Worm (Caenorhabditis elegans): ENCODE results near the gene mut-14.

mut-14 gene

ce11 chrV:5695635-5696034 is 35.1 kb upstream of the mut-14 start (continued):
- TF ChIP-seq fkh-10 (GFP tag; optimal IDR thresholded peaks at IDR 0.05) = no peak
- TF ChIP-seq nhr-19 (GFP tag; conservative IDR thresholded peaks at IDR 0.05) = no peak
- TF ChIP-seq nhr-12 (tag; optimal IDR thresholded peaks at IDR 0.05) = no peak
- no peak for TF ChIP-seq ceh-90 (tag; optimal IDR thresholded peaks at IDR 0.05)
- TF ChIP-seq efl-3 (GFP tag; optimal IDR thresholded peaks at IDR 0.05) = no peak
- no peak for TF ChIP-seq unc-62 (GFP tag; optimal IDR thresholded peaks at IDR 0.05)
- no peak for TF ChIP-seq sptf-1 (tag; optimal IDR thresholded peaks at IDR 0.05)
- no peak for TF ChIP-seq pqm-1 (tag; optimal IDR thresholded peaks at IDR 0.05)
- no peak for TF ChIP-seq unc-130 (tag; optimal IDR thresholded peaks at IDR 0.05)
- no peak for TF ChIP-seq hlh-4 (tag; optimal IDR thresholded peaks at IDR 0.05)
- no peak for TF ChIP-seq lin-15B (tag; optimal IDR thresholded peaks at IDR 0.05)
- no peak for TF ChIP-seq sup-37 (GFP tag; optimal IDR thresholded peaks at IDR 0.05)
- TF ChIP-seq hlh-17 (GFP tag; optimal IDR thresholded peaks at IDR 0.05; ENCODE audit: borderline replicate concordance) = no peak
- TF ChIP-seq skn-1 (tag; optimal IDR thresholded peaks at IDR 0.05) = no peak

- TF ChIP-seq elt-2 (tag; optimal IDR thresholded peaks at IDR 0.05) = no peak
- no peak for TF ChIP-seq fkh-4 (tag; optimal IDR thresholded peaks at IDR 0.05; ENCODE audit: borderline replicate concordance)
- no peak for TF ChIP-seq zip-4 (GFP tag; optimal IDR thresholded peaks at IDR 0.05)
- no peak for TF ChIP-seq efl-3 (GFP tag; optimal IDR thresholded peaks at IDR 0.05)
- peak; percentile 94 for TF ChIP-seq nhr-85 (tag)
- TF ChIP-seq nhr-237 (tag; optimal IDR thresholded peaks at IDR 0.05) = no peak
- TF ChIP-seq unc-130 (tag; optimal IDR thresholded peaks at IDR 0.05) = peak; percentile 79
- peak; percentile 77 for TF ChIP-seq nhr-20 (tag; optimal IDR thresholded peaks at IDR 0.05)
- TF ChIP-seq efl-1 (optimal IDR thresholded peaks at IDR 0.05) = no peak
- TF ChIP-seq efl-1 (GFP tag; optimal IDR thresholded peaks at IDR 0.05 in 1 of 2) = peak in 1 of 2 experiments; percentile 66
- no peak for TF ChIP-seq unc-98 (GFP tag; IDR thresholded peaks at IDR 0.05)
- peak in 1 of 2 experiments; percentile 47 for TF ChIP-seq mdl-1 (tag; optimal IDR thresholded peaks at IDR 0.05)
- peak; percentile 88 for TF ChIP-seq blmp-1 (tag; optimal IDR thresholded peaks at IDR 0.05)
- TF ChIP-seq nhr-19 (GFP tag; conservative IDR thresholded peaks at IDR 0.05) = peak; percentile 51
- TF ChIP-seq nhr-90 (tag; optimal IDR thresholded peaks at IDR 0.05; ENCODE audit: poor library complexity) = peak; percentile 56
- no peak for TF ChIP-seq mep-1 (tag; optimal IDR thresholded peaks at IDR 0.05)
- peak in 1 of 2 experiments; percentile 38 for TF ChIP-seq lsy-2 (tag; optimal IDR thresholded peaks at IDR 0.05)
- peak; percentile 15 for TF ChIP-seq nhr-47 (tag; optimal IDR thresholded peaks at IDR 0.05)
- TF ChIP-seq lin-14 (GFP tag; optimal IDR thresholded peaks at IDR 0.05) = peak; percentile 70
- peak; percentile 52 for TF ChIP-seq snu-23 (GFP tag; optimal IDR thresholded peaks at IDR 0.05)
- no peak for TF ChIP-seq unc-30 (tag; optimal IDR thresholded peaks at IDR 0.05)
- no peak for TF ChIP-seq fos-1 (tag; optimal IDR thresholded peaks at IDR 0.05)
- peak; percentile 59 for TF ChIP-seq grh-1 (GFP tag; IDR thresholded peaks at IDR 0.05)
- TF ChIP-seq tbx-2 (tag; optimal IDR thresholded peaks at IDR 0.05) = peak; percentile 43
- TF ChIP-seq elt-3 (tag; optimal IDR thresholded peaks at IDR 0.05) = peak; percentile 50 to 97 (median 68)
- no peak for TF ChIP-seq sup-37 (GFP tag; optimal IDR thresholded peaks at IDR 0.05)
- TF ChIP-seq nhr-71 (tag; optimal IDR thresholded peaks at IDR 0.05) = peak; percentile 65
Observed at ce11 chrV:5693595-5693994, 33.1 kb upstream of the mut-14 start.

ce11 chrV:5691665-5692407 is 31.3 kb upstream of the mut-14 start, which contains the start of gene F25B4.8:
Gene F25B4.8, minus strand, starts transcription at chrV:5691715.
- TF ChIP-seq unc-86 (tag; optimal IDR thresholded peaks at IDR 0.05) = no peak
- no peak for TF ChIP-seq fkh-8 (tag; optimal IDR thresholded peaks at IDR 0.05)
- TF ChIP-seq efl-1 (optimal IDR thresholded peaks at IDR 0.05) = no peak
- peak in 1 of 2 experiments; percentile 84 for TF ChIP-seq efl-1 (GFP tag; optimal IDR thresholded peaks at IDR 0.05 in 1 of 2)
- no peak for TF ChIP-seq alr-1 (tag; optimal IDR thresholded peaks at IDR 0.05; ENCODE audit: borderline replicate concordance)
- TF ChIP-seq skn-1 (tag; optimal IDR thresholded peaks at IDR 0.05) = no peak
- no peak for TF ChIP-seq lsy-2 (tag; optimal IDR thresholded peaks at IDR 0.05)
- TF ChIP-seq elt-3 (tag; optimal IDR thresholded peaks at IDR 0.05) = peak in 2 of 6 experiments; percentile 20 to 46
- no peak for TF ChIP-seq sox-4 (tag; optimal IDR thresholded peaks at IDR 0.05)
- TF ChIP-seq dsc-1 (tag; optimal IDR thresholded peaks at IDR 0.05) = no peak
- TF ChIP-seq pag-3 (tag; optimal IDR thresholded peaks at IDR 0.05; ENCODE audit: borderline replicate concordance, insufficient read depth) = no peak
- no peak for TF ChIP-seq xbp-1 (tag; optimal IDR thresholded peaks at IDR 0.05)
- TF ChIP-seq zag-1 (tag; optimal IDR thresholded peaks at IDR 0.05) = no peak
- TF ChIP-seq blmp-1 (tag; optimal IDR thresholded peaks at IDR 0.05) = peak; percentile 35
- no peak for TF ChIP-seq egl-13 (tag; optimal IDR thresholded peaks at IDR 0.05)
- TF ChIP-seq nhr-20 (tag; optimal IDR thresholded peaks at IDR 0.05) = no peak
- no peak for TF ChIP-seq nhr-237 (tag; optimal IDR thresholded peaks at IDR 0.05)
